Fruit fly (Drosophila melanogaster) whole organism, embryonic: ENCODE measurements around the gene Pcmt.

ENCODE experiments used
- Asciz ChIP-seq: fragments of 200-800 bp; sonication (Bioruptor generic); optimal IDR thresholded peaks from 2 replicates; lab custom pipeline; 2017; ENCODE audit warnings: missing biosample characterization, mild to moderate bottlenecking, missing genetic modification characterization, missing genetic modification reagents
- Bgb ChIP-seq: fragments of 200-800 bp; sonication (Bioruptor generic); IDR thresholded peaks from 2 replicates; pipeline ENCODE4 v1.3.6; 2022; ENCODE audit warnings: missing biosample characterization, missing genetic modification characterization; ENCODE audit not compliant: partially characterized antibody
- CG10147 ChIP-seq: fragments of 200-800 bp; sonication (Bioruptor generic); optimal IDR thresholded peaks from 2 replicates; lab custom pipeline; 2019; ENCODE audit warnings: missing biosample characterization, mild to moderate bottlenecking, missing genetic modification characterization, moderate library complexity
- CG10321 ChIP-seq: fragments of 200-800 bp; sonication (Bioruptor generic); IDR thresholded peaks from 2 replicates; pipeline ENCODE4 v1.3.6; 2022; ENCODE audit warnings: missing biosample characterization, missing genetic modification characterization
- CG10959 ChIP-seq: fragments of 200-800 bp; sonication (Bioruptor generic); IDR thresholded peaks from 2 replicates; pipeline ENCODE4 v1.3.6; 2022; ENCODE audit warnings: missing biosample characterization, missing genetic modification characterization
- CG13287 ChIP-seq: fragments of 200-800 bp; sonication (Bioruptor generic); IDR thresholded peaks from 2 replicates; pipeline ENCODE4 v1.3.6; 2022; ENCODE audit warnings: missing biosample characterization, missing genetic modification characterization; ENCODE audit not compliant: partially characterized antibody
- CG14441 ChIP-seq: fragments of 200-800 bp; sonication (Bioruptor generic); IDR thresholded peaks from 2 replicates; pipeline ENCODE4 v1.3.6; 2022; ENCODE audit warnings: missing biosample characterization, missing genetic modification characterization
- CG14667 ChIP-seq: fragments of 200-800 bp; sonication (Bioruptor generic); IDR thresholded peaks from 2 replicates; pipeline ENCODE4 v1.3.6; 2022; ENCODE audit warnings: missing biosample characterization, missing genetic modification characterization
- CG14965 ChIP-seq: fragments of 200-800 bp; sonication (Bioruptor generic); optimal IDR thresholded peaks from 2 replicates; lab custom pipeline; 2016; ENCODE audit warnings: missing biosample characterization, missing genetic modification characterization, borderline replicate concordance
- CG15073 ChIP-seq: fragments of 200-800 bp; sonication (Bioruptor generic); optimal IDR thresholded peaks from 2 replicates; lab custom pipeline; 2016; ENCODE audit warnings: missing biosample characterization, missing genetic modification characterization
- CG15696 ChIP-seq: fragments of 200-800 bp; sonication (Bioruptor generic); optimal IDR thresholded peaks from 2 replicates; lab custom pipeline; 2019; ENCODE audit warnings: missing biosample characterization, mild to moderate bottlenecking, missing genetic modification characterization, moderate library complexity
- CG1602 ChIP-seq: fragments of 200-800 bp; sonication (Bioruptor generic); optimal IDR thresholded peaks from 3 replicates; lab custom pipeline; 2016; ENCODE audit warnings: missing biosample characterization, missing genetic modification characterization
- CG1603 ChIP-seq: fragments of 200-800 bp; sonication (Bioruptor generic); optimal IDR thresholded peaks from 2 replicates; lab custom pipeline; 2019; ENCODE audit warnings: missing biosample characterization, mild to moderate bottlenecking, missing genetic modification characterization, moderate library complexity
- CG16813 ChIP-seq: fragments of 200-800 bp; sonication (Bioruptor generic); IDR thresholded peaks from 3 replicates; pipeline ENCODE4 v1.3.6; 2022; ENCODE audit warnings: missing biosample characterization, missing genetic modification characterization; ENCODE audit not compliant: partially characterized antibody
- CG16863 ChIP-seq: fragments of 200-800 bp; sonication (Bioruptor generic); optimal IDR thresholded peaks from 3 replicates; lab custom pipeline; 2016; ENCODE audit warnings: missing biosample characterization, missing genetic modification characterization
- CG17385 ChIP-seq: fragments of 200-800 bp; sonication (Bioruptor generic); optimal IDR thresholded peaks from 3 replicates; lab custom pipeline; 2018; ENCODE audit warnings: missing biosample characterization, mild to moderate bottlenecking, missing genetic modification characterization
- CG18011 ChIP-seq: fragments of 200-800 bp; sonication (Bioruptor generic); optimal IDR thresholded peaks from 2 replicates; lab custom pipeline; 2017; ENCODE audit warnings: missing biosample characterization, missing genetic modification characterization, mild to moderate bottlenecking, moderate library complexity, missing genotype
- CG18619 ChIP-seq: fragments of 200-800 bp; sonication (Bioruptor generic); optimal IDR thresholded peaks from 3 replicates; lab custom pipeline; 2017; ENCODE audit warnings: missing biosample characterization, mild to moderate bottlenecking, missing genetic modification characterization
- CG2199 ChIP-seq: fragments of 200-800 bp; sonication (Bioruptor generic); IDR thresholded peaks from 3 replicates; pipeline ENCODE4 v1.3.6; 2022; ENCODE audit warnings: missing biosample characterization, missing genetic modification characterization
- CG32532 ChIP-seq: fragments of 200-800 bp; sonication (Bioruptor generic); IDR thresholded peaks from 2 replicates; pipeline ENCODE4 v1.3.6; 2022; ENCODE audit warnings: missing biosample characterization, missing genetic modification characterization
- CG6791 ChIP-seq: fragments of 200-800 bp; sonication (Bioruptor generic); IDR thresholded peaks from 3 replicates; pipeline ENCODE4 v1.3.6; 2022; ENCODE audit warnings: missing biosample characterization, missing genetic modification characterization; ENCODE audit not compliant: partially characterized antibody
- CG7372 ChIP-seq: fragments of 200-800 bp; sonication (Bioruptor generic); IDR thresholded peaks from 2 replicates; pipeline ENCODE4 v1.3.6; 2022; ENCODE audit warnings: missing biosample characterization, missing genetic modification characterization
- CG7745 ChIP-seq: fragments of 200-800 bp; sonication (Bioruptor generic); optimal IDR thresholded peaks from 2 replicates; lab custom pipeline; 2018; ENCODE audit warnings: missing biosample characterization, mild to moderate bottlenecking, missing genetic modification characterization, moderate library complexity
- CG9727 ChIP-seq: fragments of 200-800 bp; sonication (Bioruptor generic); optimal IDR thresholded peaks from 3 replicates; lab custom pipeline; 2017; ENCODE audit warnings: missing biosample characterization, mild to moderate bottlenecking, missing genetic modification characterization
- Chrac-16 ChIP-seq: fragments of 200-800 bp; sonication (Bioruptor generic); optimal IDR thresholded peaks from 3 replicates; lab custom pipeline; 2016; ENCODE audit warnings: missing biosample characterization, missing genetic modification characterization
- Deaf1 ChIP-seq: fragments of 200-800 bp; optimal IDR thresholded peaks from 3 replicates; lab custom pipeline; 2019; ENCODE audit warnings: missing biosample characterization, mild to moderate bottlenecking, missing genetic modification characterization, moderate library complexity
- HLH3B ChIP-seq: fragments of 200-800 bp; sonication (Bioruptor generic); IDR thresholded peaks from 2 replicates; pipeline ENCODE4 v1.3.6; 2022; ENCODE audit warnings: missing biosample characterization, missing genetic modification characterization
- HmgD ChIP-seq: fragments of 200-800 bp; sonication (Bioruptor generic); optimal IDR thresholded peaks from 3 replicates; lab custom pipeline; 2016; ENCODE audit warnings: missing biosample characterization, missing genetic modification characterization
- Hr51 ChIP-seq, 2 experiments: fragments of 200-800 bp; sonication (Bioruptor generic); optimal IDR thresholded peaks; 2 replicates in 1 of 2; 3 replicates in 1 of 2; lab custom pipeline; 2016 to 2018; ENCODE audit warnings: missing biosample characterization in 2 of 2, missing genetic modification characterization in 2 of 2, mild to moderate bottlenecking in 1 of 2, moderate library complexity in 1 of 2
- Mad ChIP-seq: fragments of 200-800 bp; sonication (Bioruptor generic); optimal IDR thresholded peaks from 2 replicates; lab custom pipeline; 2016; ENCODE audit warnings: missing biosample characterization, missing genetic modification characterization
- Rx ChIP-seq: fragments of 200-800 bp; sonication (Bioruptor generic); IDR thresholded peaks from 2 replicates; pipeline ENCODE4 v1.3.6; 2022; ENCODE audit warnings: missing biosample characterization, missing genetic modification characterization
- Tbp ChIP-seq: fragments of >200 bp; optimal IDR thresholded peaks from 2 replicates; lab custom pipeline; 2018; ENCODE audit warnings: missing biosample characterization, missing genetic modification characterization
- ash1 ChIP-seq: fragments of 200-800 bp; sonication (Bioruptor generic); optimal IDR thresholded peaks from 2 replicates; lab custom pipeline; 2018; ENCODE audit warnings: missing biosample characterization, mild to moderate bottlenecking, missing genetic modification characterization
- br ChIP-seq: fragments of >200 bp; optimal IDR thresholded peaks from 2 replicates; lab custom pipeline; 2017
- btn ChIP-seq: fragments of 200-800 bp; sonication (Bioruptor generic); optimal IDR thresholded peaks from 2 replicates; lab custom pipeline; 2016; ENCODE audit warnings: missing biosample characterization, missing genetic modification characterization
- crp ChIP-seq, 2 experiments: fragments of 200-800 bp; sonication (Bioruptor generic); optimal IDR thresholded peaks; 2 replicates in 1 of 2; 3 replicates in 1 of 2; lab custom pipeline; 2017; ENCODE audit warnings: missing biosample characterization in 2 of 2, missing genetic modification characterization in 2 of 2, mild to moderate bottlenecking in 1 of 2, moderate library complexity in 1 of 2
- dmrt99B ChIP-seq: fragments of 200-800 bp; sonication (Bioruptor generic); optimal IDR thresholded peaks from 2 replicates; lab custom pipeline; 2018; ENCODE audit warnings: missing biosample characterization, mild to moderate bottlenecking, missing genetic modification characterization, moderate library complexity
- grau ChIP-seq: fragments of 200-800 bp; optimal IDR thresholded peaks from 3 replicates; lab custom pipeline; 2019; ENCODE audit warnings: missing biosample characterization, mild to moderate bottlenecking, missing genetic modification characterization, moderate library complexity
- gt ChIP-seq: fragments of 200-800 bp; sonication (Bioruptor generic); IDR thresholded peaks from 2 replicates; pipeline ENCODE4 v1.3.6; 2022; ENCODE audit warnings: missing biosample characterization, missing genetic modification characterization
- h ChIP-seq: fragments of >200 bp; optimal IDR thresholded peaks from 2 replicates; lab custom pipeline; 2017
- ham ChIP-seq: fragments of 200-800 bp; sonication (Bioruptor generic); IDR thresholded peaks from 2 replicates; pipeline ENCODE4 v1.3.6; 2022; ENCODE audit warnings: missing biosample characterization, missing genetic modification characterization
- ind ChIP-seq: fragments of 200-800 bp; sonication (Bioruptor generic); optimal IDR thresholded peaks from 3 replicates; lab custom pipeline; 2016; ENCODE audit warnings: missing biosample characterization, missing genetic modification characterization
- lilli ChIP-seq: fragments of 200-800 bp; sonication (Bioruptor generic); optimal IDR thresholded peaks from 3 replicates; lab custom pipeline; 2016; ENCODE audit warnings: missing biosample characterization, missing genetic modification characterization
- nerfin-1 ChIP-seq: fragments of 200-800 bp; sonication (Bioruptor generic); optimal IDR thresholded peaks from 3 replicates; lab custom pipeline; 2019; ENCODE audit warnings: missing biosample characterization, mild to moderate bottlenecking, missing genetic modification characterization, moderate library complexity
- nom ChIP-seq: fragments of 200-800 bp; sonication (Bioruptor generic); optimal IDR thresholded peaks from 2 replicates; lab custom pipeline; 2017; ENCODE audit warnings: missing biosample characterization, missing genetic modification characterization, mild to moderate bottlenecking, moderate library complexity, missing genetic modification reagents
- pum ChIP-seq: fragments of 200-800 bp; sonication (Bioruptor generic); optimal IDR thresholded peaks from 2 replicates; lab custom pipeline; 2016; ENCODE audit warnings: missing biosample characterization, missing genetic modification characterization
- sr ChIP-seq: fragments of 200-800 bp; sonication (Bioruptor generic); IDR thresholded peaks from 3 replicates; pipeline ENCODE4 v1.3.6; 2022; ENCODE audit warnings: missing biosample characterization, missing genetic modification characterization
- ssp ChIP-seq: fragments of 200-800 bp; sonication (Bioruptor generic); IDR thresholded peaks from 2 replicates; pipeline ENCODE4 v1.3.6; 2022; ENCODE audit warnings: missing biosample characterization, missing genetic modification characterization
- zf30C ChIP-seq: fragments of 200-800 bp; sonication (Bioruptor generic); optimal IDR thresholded peaks from 3 replicates; lab custom pipeline; 2018; ENCODE audit warnings: missing biosample characterization, mild to moderate bottlenecking, missing genetic modification characterization
- zfh2 ChIP-seq: fragments of 200-800 bp; sonication (Bioruptor generic); optimal IDR thresholded peaks from 2 replicates; lab custom pipeline; 2016; ENCODE audit warnings: missing biosample characterization, missing genetic modification characterization

Pcmt gene

DNA sequence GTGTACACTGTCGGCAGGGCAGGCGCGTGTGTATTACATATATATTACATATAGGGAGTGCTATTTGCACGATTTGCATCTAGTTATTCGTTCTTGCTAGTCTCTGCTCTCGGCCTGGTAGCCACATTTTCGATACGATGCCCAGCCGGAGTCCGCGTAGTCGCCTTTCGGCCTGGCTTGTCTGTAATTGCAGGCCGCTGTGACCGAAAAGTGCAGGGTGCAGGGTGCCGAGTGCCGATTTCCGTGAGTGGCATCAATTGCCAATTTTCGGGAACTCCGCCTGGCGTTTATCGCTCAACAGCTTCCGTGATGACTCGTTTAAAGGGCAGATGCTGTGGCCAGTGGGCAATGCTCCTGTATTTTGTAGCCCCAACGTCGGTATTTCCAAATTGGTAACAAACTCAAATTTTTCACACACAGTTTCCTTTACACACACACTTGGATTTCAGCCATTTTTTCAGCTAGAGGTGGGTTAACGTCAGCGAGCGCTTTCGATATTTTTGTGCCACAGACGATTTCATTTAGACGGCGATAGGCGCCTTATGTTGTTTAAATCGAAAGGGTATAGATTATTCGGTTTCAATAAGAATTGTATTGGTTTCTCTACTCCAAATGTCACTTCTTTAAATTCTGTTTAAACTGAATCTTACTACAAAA lies 33.9 kb upstream of the Pcmt start, which contains the start of gene CG2926 (continued):
- TF ChIP-seq sr (no peak), br (lab: Kevin White, UChicago) (no peak), btn (no peak), CG14965 (GFP tag; lab: Kevin White, UChicago) (no peak), CG16813 (GFP tag; lab: Robert Waterston, UW) (peak; percentile 88), Hr51 (GFP tag; optimal IDR thresholded peaks at IDR 0.05; lab: Kevin White, UChicago) (no peak), gt (GFP tag; lab: Robert Waterston, UW) (no peak), zfh2 (GFP tag; lab: Kevin White, UChicago) (peak; percentile 44), CG15696 (tag; lab: Kevin White, UChicago) (no peak), HLH3B (0 out of 2 replicates have a peak, but pooled peaks have one; percentile 6), CG18011 (GFP tag; lab: Kevin White, UChicago) (no peak), nom (no peak), CG7372 (GFP tag; lab: Robert Waterston, UW) (peak; percentile 25; the same call in 1 of the 2 replicates), CG7745 (tag; lab: Kevin White, UChicago) (no peak), grau (tag; lab: Kevin White, UChicago) (no peak), Deaf1 (no peak), CG14441 (GFP tag; lab: Robert Waterston, UW) (0 out of 2 replicates have a peak, but pooled peaks have one; percentile 18), CG1602 (GFP tag; lab: Kevin White, UChicago) (no peak), CG17385 (GFP tag; lab: Kevin White, UChicago) (no peak), ash1 (GFP tag; lab: Kevin White, UChicago) (no peak), CG10147 (no peak), pum (GFP tag; lab: Kevin White, UChicago) (peak; percentile 17), Chrac-16 (no peak), Rx (GFP tag; lab: Robert Waterston, UW) (no peak), h (lab: Kevin White, UChicago) (no peak), nerfin-1 (tag; lab: Kevin White, UChicago) (no peak), CG16863 (no peak), ham (GFP tag; lab: Robert Waterston, UW) (no peak), CG10959 (GFP tag; lab: Robert Waterston, UW) (no peak), CG32532 (peak; percentile 64), crp (GFP tag; optimal IDR thresholded peaks at IDR 0.05; lab: Kevin White, UChicago) (peak in 1 of 2 experiments; percentile 33), Bgb (peak; percentile 94), Mad (GFP tag; lab: Kevin White, UChicago) (peak; percentile 47), CG2199 (no peak), ind (GFP tag; lab: Kevin White, UChicago) (no peak), Asciz (GFP tag; lab: Kevin White, UChicago) (no peak), CG14667 (no peak), CG9727 (GFP tag; lab: Kevin White, UChicago) (no peak), CG13287 (peak; percentile 91), lilli (GFP tag; lab: Kevin White, UChicago) (peak; percentile 69), CG10321 (GFP tag; lab: Robert Waterston, UW) (no peak), CG15073 (GFP tag; lab: Kevin White, UChicago) (no peak), CG1603 (tag; lab: Kevin White, UChicago) (no peak), CG6791 (GFP tag; lab: Robert Waterston, UW) (peak; percentile 94), HmgD (GFP tag; lab: Kevin White, UChicago) (peak; percentile 41), zf30C (GFP tag; lab: Kevin White, UChicago) (no peak), Tbp (GFP tag; lab: Kevin White, UChicago) (no peak), CG18619 (GFP tag; lab: Kevin White, UChicago) (no peak), ssp (GFP tag; lab: Robert Waterston, UW) (peak; percentile 56), dmrt99B (tag; lab: Kevin White, UChicago) (no peak)
